Worm (Caenorhabditis elegans): ENCODE measurements around the gene ins-22.
"Not testable (repeated sequence)": the region's sequence is repeated elsewhere in the genome, so short reads cannot be mapped to it uniquely, and the experiment has no call there.

ins-22 gene

DNA sequence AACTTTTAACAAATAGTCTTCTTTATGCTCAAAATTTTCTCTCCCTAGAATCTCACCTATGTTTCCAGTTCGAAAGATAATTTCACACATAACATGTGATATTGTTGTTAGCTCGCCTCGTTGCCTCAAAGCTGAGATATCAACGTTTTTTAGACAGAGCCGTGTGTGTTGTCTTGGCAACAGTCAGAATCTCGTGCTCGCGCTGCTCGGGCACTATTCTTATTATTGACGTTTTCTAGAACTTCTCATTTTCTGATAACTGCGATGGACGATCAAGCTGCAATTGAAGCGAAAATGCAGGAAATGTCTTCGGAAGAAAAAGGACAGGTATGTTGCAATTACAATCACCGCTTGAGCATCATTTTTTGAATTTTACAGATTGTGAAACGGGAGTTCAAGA is 9.7 kb downstream of the ins-22 start, which contains the start of gene xbx-3 (continued):
- TF ChIP-seq nhr-76 (tag; optimal IDR thresholded peaks at IDR 0.05) (no peak), xbp-1 (tag; optimal IDR thresholded peaks at IDR 0.05) (peak; percentile 27), tlp-1 (tag; optimal IDR thresholded peaks at IDR 0.05) (no peak), lin-13 (GFP tag; optimal IDR thresholded peaks at IDR 0.05) (no peak), fkh-8 (tag; optimal IDR thresholded peaks at IDR 0.05) (peak; percentile 98), skn-1 (tag; optimal IDR thresholded peaks at IDR 0.05) (no peak)

DNA sequence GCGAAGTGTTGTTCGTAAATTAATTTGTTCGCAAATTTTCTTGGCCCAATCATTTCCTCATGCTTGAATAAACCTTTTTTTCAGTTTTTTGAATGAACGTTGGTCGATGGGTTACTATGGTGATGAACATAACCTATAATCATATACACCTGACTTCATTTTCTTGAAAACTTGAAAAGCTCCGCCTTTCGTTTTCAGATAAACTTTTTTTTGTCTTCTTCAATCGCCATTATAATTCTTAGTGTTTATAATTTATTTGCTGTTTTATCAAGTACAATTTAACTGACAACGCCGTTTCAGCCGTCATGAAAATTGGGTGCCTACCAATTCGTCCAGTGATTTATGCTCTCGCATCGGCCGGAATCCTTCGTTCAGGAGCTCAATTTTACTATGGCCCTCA is 11.1 kb downstream of the ins-22 start, which contains the start of gene M04D8.7:
Gene M04D8.7 (plus strand): TSS at position 301 of the 400 bp plus-strand sequence.
- TF ChIP-seq ces-1 (GFP tag; optimal IDR thresholded peaks at IDR 0.05) = no peak
- TF ChIP-seq vab-15 (tag; optimal IDR thresholded peaks at IDR 0.05) = no peak
- no peak for TF ChIP-seq elt-2 (tag; optimal IDR thresholded peaks at IDR 0.05)
- TF ChIP-seq Y116A8C.19 (tag; optimal IDR thresholded peaks at IDR 0.05; ENCODE audit: borderline replicate concordance) = no peak
- TF ChIP-seq mef-2 (tag; optimal IDR thresholded peaks at IDR 0.05) = no peak
- TF ChIP-seq lir-3 (tag; optimal IDR thresholded peaks at IDR 0.05; ENCODE audit: poor library complexity) = no peak
- no peak for TF ChIP-seq nhr-76 (tag; optimal IDR thresholded peaks at IDR 0.05)
- TF ChIP-seq mab-9 (GFP tag; IDR thresholded peaks at IDR 0.05) = no peak
- no peak for TF ChIP-seq snpc-4 (tag; optimal IDR thresholded peaks at IDR 0.05)
- TF ChIP-seq nhr-77 (tag; optimal IDR thresholded peaks at IDR 0.05) = no peak
- peak; percentile 12 for TF ChIP-seq nhr-71 (tag; optimal IDR thresholded peaks at IDR 0.05)
- TF ChIP-seq fkh-8 (tag; optimal IDR thresholded peaks at IDR 0.05) = peak; percentile 41
- no peak for TF ChIP-seq zag-1 (tag; optimal IDR thresholded peaks at IDR 0.05)
- no peak for TF ChIP-seq ets-5 (GFP tag; IDR thresholded peaks at IDR 0.05)

ce11 chrIII:10040013-10040412 is 13.9 kb downstream of the ins-22 start, which contains the start of gene T16G12.7:
T16G12.7 (minus strand) TSS chrIII:10040113.
- TF ChIP-seq irx-1 (tag; optimal IDR thresholded peaks at IDR 0.05) = no peak
- TF ChIP-seq lin-15B (tag; optimal IDR thresholded peaks at IDR 0.05) = no peak
- TF ChIP-seq sox-4 (tag; optimal IDR thresholded peaks at IDR 0.05) = no peak
- no peak for TF ChIP-seq sup-37 (GFP tag; optimal IDR thresholded peaks at IDR 0.05)
- no peak for TF ChIP-seq tbx-2 (tag; optimal IDR thresholded peaks at IDR 0.05)
- TF ChIP-seq ceh-88 (GFP tag; IDR thresholded peaks at IDR 0.05) = no peak
- no peak for TF ChIP-seq mef-2 (tag; optimal IDR thresholded peaks at IDR 0.05)
- TF ChIP-seq ceh-90 (tag; optimal IDR thresholded peaks at IDR 0.05) = no peak
- TF ChIP-seq ama-1 (optimal IDR thresholded peaks at IDR 0.05) = no peak
- TF ChIP-seq ets-5 (GFP tag; IDR thresholded peaks at IDR 0.05) = no peak
- no peak for TF ChIP-seq fos-1 (tag; optimal IDR thresholded peaks at IDR 0.05)
- TF ChIP-seq swsn-7 (tag; optimal IDR thresholded peaks at IDR 0.05) = no peak
- TF ChIP-seq efl-1 (optimal IDR thresholded peaks at IDR 0.05) = no peak
- no peak for TF ChIP-seq efl-1 (GFP tag; optimal IDR thresholded peaks at IDR 0.05 in 1 of 2)
- TF ChIP-seq unc-86 (tag; optimal IDR thresholded peaks at IDR 0.05) = no peak
- TF ChIP-seq pag-3 (tag; optimal IDR thresholded peaks at IDR 0.05; ENCODE audit: borderline replicate concordance, insufficient read depth) = no peak
- no peak for TF ChIP-seq fkh-8 (tag; optimal IDR thresholded peaks at IDR 0.05)
- no peak for TF ChIP-seq mdl-1 (tag; optimal IDR thresholded peaks at IDR 0.05)
- TF ChIP-seq alr-1 (tag; optimal IDR thresholded peaks at IDR 0.05; ENCODE audit: borderline replicate concordance) = no peak

DNA sequence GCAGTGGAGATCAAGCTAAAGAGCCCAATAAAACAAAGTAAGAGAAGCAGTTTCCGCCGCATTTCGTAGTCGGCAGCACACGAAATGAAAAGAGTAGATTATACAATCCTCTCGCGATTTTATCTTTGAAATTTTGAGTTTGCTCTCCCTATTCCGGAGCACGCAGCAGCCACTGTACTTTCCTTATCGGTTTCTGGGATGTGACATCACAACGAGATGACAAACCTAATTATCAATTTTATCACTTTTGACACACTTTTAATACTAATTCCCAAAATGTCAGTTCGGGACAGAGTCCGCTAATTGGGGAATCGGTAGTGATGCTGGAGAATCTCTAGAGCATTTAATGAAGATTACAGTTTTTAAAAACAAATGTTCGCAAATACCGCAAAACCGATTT is 23.6 kb downstream of the ins-22 start, which contains the start of gene T16G12.1:
Gene T16G12.1 (minus strand): TSS at position 176 of the 400 bp plus-strand sequence.
- TF ChIP-seq ceh-63 (GFP tag; optimal IDR thresholded peaks at IDR 0.05) = no peak
- peak; percentile 61 for TF ChIP-seq elt-2 (tag; optimal IDR thresholded peaks at IDR 0.05)

- not testable (repeated sequence) for TF ChIP-seq ceh-8 (GFP tag; optimal IDR thresholded peaks at IDR 0.05); lin-15B (tag; optimal IDR thresholded peaks at IDR 0.05); lin-13 (GFP tag; optimal IDR thresholded peaks at IDR 0.05)
Observed at ce11 chrIII:10050321-10050720, 24.2 kb downstream of the ins-22 start, which contains the start of gene T16G12.3. T16G12.3 (plus strand) TSS chrIII:10050621.

Data from whole organism, L1 larva.